Worm (Caenorhabditis elegans) whole organism, L4 larva: ENCODE measurements around the gene F59E11.7.

ENCODE experiments used
- ZK546.5 ChIP-seq, 2 experiments: sonication (generic microtip); optimal IDR thresholded peaks; 2 replicates each; lab custom pipeline; 2017; ENCODE audit warnings: missing biosample characterization in 2 of 2, missing genetic modification characterization in 2 of 2
- attf-4 ChIP-seq: sonication (generic microtip); optimal IDR thresholded peaks from 3 replicates; lab custom pipeline; 2017; ENCODE audit warnings: missing biosample characterization, missing genetic modification characterization
- jun-1 ChIP-seq: fragments of 150-350 bp; optimal IDR thresholded peaks from 2 replicates; lab custom pipeline; 2014; ENCODE audit warnings: missing biosample characterization, missing genetic modification reagents, missing genetic modification characterization
- lin-13 ChIP-seq: fragments of 150-350 bp; optimal IDR thresholded peaks from 2 replicates; lab custom pipeline; 2014; ENCODE audit warnings: missing biosample characterization, missing genetic modification reagents, missing genetic modification characterization
- lsy-2 ChIP-seq, 2 experiments: fragments of 150-350 bp in 1 of 2; sonication (generic microtip) in 1 of 2; optimal IDR thresholded peaks; 2 replicates each; lab custom pipeline; 2014 to 2017; ENCODE audit warnings: missing biosample characterization in 2 of 2, missing genetic modification characterization in 2 of 2
- nhr-28 ChIP-seq: fragments of 150-350 bp; optimal IDR thresholded peaks from 2 replicates; lab custom pipeline; 2014; ENCODE audit warnings: missing biosample characterization, missing genetic modification characterization
- nhr-42 ChIP-seq: fragments of 200-800 bp; sonication (Bioruptor generic); IDR thresholded peaks from 2 replicates; pipeline ENCODE4 v1.3.6; 2022; ENCODE audit warnings: missing genetic modification characterization, missing compliant biosample characterization

ce11 chrV:9009175-9009574, 19.1 kb downstream of the F59E11.7 start, which contains the start of gene srx-2:
- TF ChIP-seq attf-4 (tag; lab: Kevin White, UChicago): no peak
- TF ChIP-seq jun-1 (tag; lab: Kevin White, UChicago): no peak
- no peak for TF ChIP-seq nhr-42
- TF ChIP-seq ZK546.5 (tag; optimal IDR thresholded peaks at IDR 0.05; lab: Kevin White, UChicago): no peak
- TF ChIP-seq lin-13 (GFP tag; lab: Kevin White, UChicago): no peak
- TF ChIP-seq lsy-2 (tag; optimal IDR thresholded peaks at IDR 0.05; lab: Kevin White, UChicago): no peak
- TF ChIP-seq nhr-28 (tag; lab: Kevin White, UChicago): no peak
